Worm (Caenorhabditis elegans) whole organism, L2 larva: ENCODE measurements around the gene K08E3.2.

Experiments used
- R02D3.7 ChIP-seq: fragments of 150-350 bp; optimal IDR thresholded peaks from 2 replicates; lab custom pipeline; 2014; ENCODE audit warnings: missing biosample characterization, missing genetic modification characterization
- aly-2 ChIP-seq: fragments of 150-350 bp; optimal IDR thresholded peaks from 2 replicates; lab custom pipeline; 2014; ENCODE audit warnings: missing biosample characterization, missing genetic modification characterization
- blmp-1 ChIP-seq: sonication (generic microtip); optimal IDR thresholded peaks from 2 replicates; lab custom pipeline; 2017; ENCODE audit warnings: missing genetic modification characterization, mild to moderate bottlenecking, missing compliant biosample characterization, antibody characterized with exemption, moderate library complexity; ENCODE audit not compliant: insufficient read depth
- egl-27 ChIP-seq: sonication (generic microtip); optimal IDR thresholded peaks from 3 replicates; lab custom pipeline; 2017; ENCODE audit warnings: missing biosample characterization, missing genetic modification reagents, missing genetic modification characterization
- fos-1 ChIP-seq: fragments of 150-350 bp; optimal IDR thresholded peaks from 2 replicates; lab custom pipeline; 2014; ENCODE audit warnings: missing biosample characterization, missing genetic modification characterization
- lin-11 ChIP-seq: fragments of 150-350 bp; sonication (generic microtip); optimal IDR thresholded peaks from 2 replicates; lab custom pipeline; 2014; ENCODE audit warnings: missing biosample characterization, missing genetic modification characterization, inconsistent platforms, mixed read lengths
- lin-39 ChIP-seq: fragments of 150-350 bp; optimal IDR thresholded peaks from 2 replicates; lab custom pipeline; 2014; ENCODE audit warnings: missing biosample characterization, missing genetic modification reagents, missing genetic modification characterization
- mab-5 ChIP-seq: fragments of 150-350 bp; optimal IDR thresholded peaks from 2 replicates; lab custom pipeline; 2014; ENCODE audit warnings: missing biosample characterization, missing genetic modification characterization
- mdl-1 ChIP-seq, 2 experiments: fragments of 150-350 bp in 1 of 2; sonication (generic microtip) in 1 of 2; optimal IDR thresholded peaks; 2 replicates each; lab custom pipeline; 2017; ENCODE audit warnings: missing biosample characterization in 2 of 2, missing genetic modification characterization in 2 of 2
- nhr-77 ChIP-seq: fragments of 150-350 bp; optimal IDR thresholded peaks from 2 replicates; lab custom pipeline; 2014; ENCODE audit warnings: missing biosample characterization, missing genetic modification characterization
- sma-9 ChIP-seq, 2 experiments: fragments of 150-350 bp in 1 of 2; sonication (generic microtip) in 1 of 2; optimal IDR thresholded peaks; 2 replicates each; lab custom pipeline; 2014 to 2016; ENCODE audit warnings: missing genetic modification characterization in 2 of 2, mild to moderate bottlenecking in 1 of 2, missing biosample characterization in 1 of 2, missing compliant biosample characterization in 1 of 2, missing genetic modification reagents in 1 of 2, moderate library complexity in 1 of 2
- unc-39 ChIP-seq: fragments of 150-350 bp; optimal IDR thresholded peaks from 2 replicates; lab custom pipeline; 2014; ENCODE audit warnings: missing biosample characterization, missing genetic modification characterization
- unc-55 ChIP-seq: fragments of 150-350 bp; sonication (generic microtip); optimal IDR thresholded peaks from 3 replicates; lab custom pipeline; 2014; ENCODE audit warnings: missing biosample characterization, missing genetic modification reagents, missing genetic modification characterization

ce11 chrIII:13731589-13731988 lies 16.9 kb downstream of the K08E3.2 start, which contains the start of gene W06F12.2:
- no peak for TF ChIP-seq nhr-77 (tag; lab: Kevin White, UChicago)
- TF ChIP-seq blmp-1 (tag; lab: Kevin White, UChicago): no peak
- TF ChIP-seq fos-1: no peak
- TF ChIP-seq sma-9 (GFP tag; optimal IDR thresholded peaks at IDR 0.05; lab: Kevin White, UChicago): no peak
- TF ChIP-seq sma-9 (tag; optimal IDR thresholded peaks at IDR 0.05; lab: Kevin White, UChicago): no peak
- no peak for TF ChIP-seq lin-39 (tag; lab: Kevin White, UChicago)
- TF ChIP-seq mdl-1 (tag; optimal IDR thresholded peaks at IDR 0.05; lab: Kevin White, UChicago): no peak
- no peak for TF ChIP-seq R02D3.7 (tag; lab: Kevin White, UChicago)
- TF ChIP-seq unc-39 (tag; lab: Kevin White, UChicago): no peak
- no peak for TF ChIP-seq egl-27 (tag; lab: Kevin White, UChicago)
- TF ChIP-seq mab-5 (tag; lab: Kevin White, UChicago): no peak
- no peak for TF ChIP-seq aly-2 (tag; lab: Kevin White, UChicago)
- TF ChIP-seq unc-55 (GFP tag; lab: Kevin White, UChicago): no peak
- TF ChIP-seq lin-11 (tag; lab: Kevin White, UChicago): no peak
